Fruit fly (Drosophila melanogaster) S2 (cell line): ENCODE measurements around the gene stet.

Experiments used
- CG8478 ChIP-seq: fragments of >200 bp; optimal IDR thresholded peaks from 2 replicates; lab custom pipeline; 2018
- CTCF ChIP-seq, 2 experiments: fragments of >200 bp; optimal IDR thresholded peaks; 2 replicates each; lab custom pipeline; 2018

dm6 chr3L:1450940-1451339 is 38.4 kb downstream of the stet start:
- TF ChIP-seq CG8478 (lab: Kevin White, UChicago): no peak
- no peak for TF ChIP-seq CTCF (optimal IDR thresholded peaks at IDR 0.05; lab: Kevin White, UChicago)
